Worm (Caenorhabditis elegans) whole organism, young adult: Measurements from ENCODE around the gene F41H10.5.

Source experiments
- B0019.2 ChIP-seq: fragments of 200-800 bp; sonication (Bioruptor generic); conservative IDR thresholded peaks from 2 replicates; pipeline ENCODE4 v1.3.6; 2022; ENCODE audit warnings: missing genetic modification reagents, missing genetic modification characterization, missing compliant biosample characterization
- B0035.1 ChIP-seq: sonication (generic microtip); optimal IDR thresholded peaks from 2 replicates; lab custom pipeline; 2016; ENCODE audit warnings: missing genetic modification characterization, mild to moderate bottlenecking, missing compliant biosample characterization, missing genotype, missing genetic modification reagents
- B0261.1 ChIP-seq: sonication (generic microtip); optimal IDR thresholded peaks from 2 replicates; lab custom pipeline; 2016; ENCODE audit warnings: mild to moderate bottlenecking, missing genetic modification characterization, moderate library complexity, missing compliant biosample characterization
- B0336.3 ChIP-seq: fragments of 200-800 bp; sonication (Bioruptor generic); IDR thresholded peaks from 2 replicates; pipeline ENCODE4 v1.3.6; 2022; ENCODE audit warnings: missing genetic modification characterization, missing compliant biosample characterization
- C17E4.6 ChIP-seq: fragments of 200-800 bp; sonication (Bioruptor generic); IDR thresholded peaks from 2 replicates; pipeline ENCODE4 v1.3.6; 2022; ENCODE audit warnings: missing genetic modification reagents, missing genetic modification characterization, missing compliant biosample characterization
- F33H1.4 ChIP-seq: fragments of 200-800 bp; sonication (Bioruptor generic); IDR thresholded peaks from 2 replicates; pipeline ENCODE4 v1.3.6; 2022; ENCODE audit warnings: missing genetic modification reagents, missing genetic modification characterization, missing compliant biosample characterization
- F39B2.1 ChIP-seq: fragments of 200-800 bp; sonication (Bioruptor generic); IDR thresholded peaks from 2 replicates; pipeline ENCODE4 v1.3.6; 2022; ENCODE audit warnings: missing genetic modification reagents, missing genetic modification characterization, missing compliant biosample characterization
- F49E8.2 ChIP-seq: sonication (generic microtip); optimal IDR thresholded peaks from 3 replicates; lab custom pipeline; 2017; ENCODE audit warnings: missing genetic modification characterization, mild to moderate bottlenecking, missing compliant biosample characterization, antibody characterized with exemption, moderate library complexity; ENCODE audit not compliant: insufficient read depth
- F57C9.4 ChIP-seq: sonication (generic microtip); optimal IDR thresholded peaks from 2 replicates; lab custom pipeline; 2017; ENCODE audit warnings: mild to moderate bottlenecking, missing genetic modification characterization, missing compliant biosample characterization
- Y53F4B.3 ChIP-seq: fragments of 200-800 bp; sonication (Bioruptor generic); IDR thresholded peaks from 2 replicates; pipeline ENCODE4 v1.3.6; 2022; ENCODE audit warnings: missing genetic modification reagents, missing genetic modification characterization, missing compliant biosample characterization
- Y56A3A.18 ChIP-seq: fragments of 200-800 bp; sonication (Bioruptor generic); IDR thresholded peaks from 2 replicates; pipeline ENCODE4 v1.3.6; 2022; ENCODE audit warnings: missing genetic modification reagents, missing genetic modification characterization, missing compliant biosample characterization
- Y67H2A.10 ChIP-seq: fragments of 200-800 bp; sonication (Bioruptor generic); conservative IDR thresholded peaks from 2 replicates; pipeline ENCODE4 v1.3.6; 2022; ENCODE audit warnings: missing genetic modification reagents, missing genetic modification characterization, missing compliant biosample characterization
- Y95B8A.8 ChIP-seq: fragments of 200-800 bp; sonication (Bioruptor generic); IDR thresholded peaks from 2 replicates; pipeline ENCODE4 v1.3.6; 2022; ENCODE audit warnings: missing genetic modification reagents, missing genetic modification characterization, missing compliant biosample characterization
- attf-3 ChIP-seq: fragments of 200-800 bp; sonication (Bioruptor generic); conservative IDR thresholded peaks from 2 replicates; pipeline ENCODE4 v1.3.6; 2022; ENCODE audit warnings: missing genetic modification reagents, missing genetic modification characterization, missing compliant biosample characterization
- attf-5 ChIP-seq: fragments of 200-800 bp; sonication (Bioruptor generic); optimal IDR thresholded peaks from 2 replicates; lab custom pipeline; 2018; ENCODE audit warnings: mild to moderate bottlenecking, missing genetic modification characterization, missing compliant biosample characterization
- bed-1 ChIP-seq: fragments of 200-800 bp; sonication (Bioruptor generic); IDR thresholded peaks from 2 replicates; pipeline ENCODE4 v1.3.6; 2022; ENCODE audit warnings: missing genetic modification reagents, missing genetic modification characterization, missing compliant biosample characterization
- cebp-2 ChIP-seq: fragments of 200-800 bp; sonication (Bioruptor generic); IDR thresholded peaks from 2 replicates; pipeline ENCODE4 v1.3.6; 2022; ENCODE audit warnings: missing genetic modification characterization, missing compliant biosample characterization
- ceh-100 ChIP-seq: fragments of 200-800 bp; sonication (Bioruptor generic); IDR thresholded peaks from 2 replicates; pipeline ENCODE4 v1.3.6; 2022; ENCODE audit warnings: missing genetic modification reagents, missing genetic modification characterization, missing compliant biosample characterization
- ceh-40 ChIP-seq: fragments of 200-800 bp; sonication (Bioruptor generic); IDR thresholded peaks from 2 replicates; pipeline ENCODE4 v1.3.6; 2022; ENCODE audit warnings: missing genetic modification characterization, missing compliant biosample characterization
- ceh-91 ChIP-seq: fragments of 200-800 bp; sonication (Bioruptor generic); IDR thresholded peaks from 2 replicates; pipeline ENCODE4 v1.3.6; 2022; ENCODE audit warnings: missing genetic modification reagents, missing genetic modification characterization, missing compliant biosample characterization
- chd-7 ChIP-seq: sonication (generic microtip); optimal IDR thresholded peaks from 2 replicates; lab custom pipeline; 2016; ENCODE audit warnings: mild to moderate bottlenecking, missing genetic modification characterization, moderate library complexity, missing compliant biosample characterization
- dox-1 ChIP-seq: fragments of 200-800 bp; sonication (Bioruptor generic); IDR thresholded peaks from 2 replicates; pipeline ENCODE4 v1.3.6; 2022; ENCODE audit warnings: missing genetic modification reagents, missing genetic modification characterization, missing compliant biosample characterization
- dpff-1 ChIP-seq: sonication (generic microtip); optimal IDR thresholded peaks from 2 replicates; lab custom pipeline; 2017; ENCODE audit warnings: mild to moderate bottlenecking, missing genetic modification characterization, missing compliant biosample characterization
- efl-1 ChIP-seq: fragments of 150-350 bp; optimal IDR thresholded peaks from 2 replicates; lab custom pipeline; 2014; ENCODE audit warnings: missing biosample characterization, missing genetic modification reagents, missing genetic modification characterization
- egl-18 ChIP-seq: fragments of 200-800 bp; sonication (Bioruptor generic); IDR thresholded peaks from 2 replicates; pipeline ENCODE4 v1.3.6; 2022; ENCODE audit warnings: missing genetic modification reagents, missing genetic modification characterization, missing compliant biosample characterization
- ekl-4 ChIP-seq: fragments of 200-800 bp; sonication (Bioruptor generic); IDR thresholded peaks from 2 replicates; pipeline ENCODE4 v1.3.6; 2022; ENCODE audit warnings: missing genetic modification reagents, missing genetic modification characterization, missing compliant biosample characterization
- him-1 ChIP-seq: sonication (generic microtip); optimal IDR thresholded peaks from 2 replicates; lab custom pipeline; 2016; ENCODE audit warnings: missing genotype, missing genetic modification reagents, missing genetic modification characterization, missing compliant biosample characterization
- hlh-12 ChIP-seq: sonication (generic microtip); optimal IDR thresholded peaks from 2 replicates; lab custom pipeline; 2016; ENCODE audit warnings: missing genetic modification characterization, missing compliant biosample characterization
- hrde-1 ChIP-seq: sonication (generic microtip); optimal IDR thresholded peaks from 2 replicates; lab custom pipeline; 2016; ENCODE audit warnings: missing genetic modification characterization, mild to moderate bottlenecking, missing compliant biosample characterization, moderate library complexity, missing genotype, missing genetic modification reagents, borderline replicate concordance
- lin-26 ChIP-seq: fragments of 200-800 bp; sonication (Bioruptor generic); IDR thresholded peaks from 2 replicates; pipeline ENCODE4 v1.3.6; 2022; ENCODE audit warnings: missing genetic modification reagents, missing genetic modification characterization, missing compliant biosample characterization
- lir-1 ChIP-seq: fragments of 200-800 bp; sonication (Bioruptor generic); conservative IDR thresholded peaks from 2 replicates; pipeline ENCODE4 v1.3.6; 2022; ENCODE audit warnings: missing genetic modification reagents, missing genetic modification characterization, missing compliant biosample characterization
- madf-10 ChIP-seq: sonication (generic microtip); optimal IDR thresholded peaks from 2 replicates; lab custom pipeline; 2016; ENCODE audit warnings: mild to moderate bottlenecking, missing genetic modification characterization, missing compliant biosample characterization
- madf-3 ChIP-seq: fragments of 200-800 bp; sonication (Bioruptor generic); IDR thresholded peaks from 2 replicates; pipeline ENCODE4 v1.3.6; 2022; ENCODE audit warnings: missing genetic modification reagents, missing genetic modification characterization, missing compliant biosample characterization
- madf-6 ChIP-seq: fragments of 200-800 bp; sonication (Bioruptor generic); IDR thresholded peaks from 2 replicates; pipeline ENCODE4 v1.3.6; 2022; ENCODE audit warnings: missing genetic modification reagents, missing genetic modification characterization, missing compliant biosample characterization
- madf-8 ChIP-seq: fragments of 200-800 bp; sonication (Bioruptor generic); conservative IDR thresholded peaks from 2 replicates; pipeline ENCODE4 v1.3.6; 2022; ENCODE audit warnings: missing genetic modification reagents, missing genetic modification characterization, missing compliant biosample characterization
- mxl-1 ChIP-seq: sonication (generic microtip); optimal IDR thresholded peaks from 2 replicates; lab custom pipeline; 2016; ENCODE audit warnings: missing genetic modification characterization, missing compliant biosample characterization
- nfya-2 ChIP-seq: fragments of 200-800 bp; sonication (Bioruptor generic); IDR thresholded peaks from 2 replicates; pipeline ENCODE4 v1.3.6; 2022; ENCODE audit warnings: missing genetic modification reagents, missing genetic modification characterization, missing compliant biosample characterization
- nhr-179 ChIP-seq: sonication (generic microtip); optimal IDR thresholded peaks from 2 replicates; lab custom pipeline; 2016; ENCODE audit warnings: mild to moderate bottlenecking, missing genetic modification characterization, missing compliant biosample characterization
- nhr-90 ChIP-seq: sonication (generic microtip); optimal IDR thresholded peaks from 2 replicates; lab custom pipeline; 2016; ENCODE audit warnings: missing genotype, mild to moderate bottlenecking, missing genetic modification characterization, missing compliant biosample characterization
- pha-4 ChIP-seq: fragments of 150-350 bp; sonication (generic microtip); optimal IDR thresholded peaks from 2 replicates; lab custom pipeline; 2014; ENCODE audit warnings: missing biosample characterization, missing genetic modification reagents, missing genetic modification characterization
- rec-8 ChIP-seq, 2 experiments: sonication (generic microtip); optimal IDR thresholded peaks; 2 replicates each; lab custom pipeline; 2016; ENCODE audit warnings: mild to moderate bottlenecking in 2 of 2, missing genetic modification characterization in 2 of 2, missing genetic modification reagents in 2 of 2, missing genotype in 2 of 2, missing biosample characterization in 1 of 2, missing compliant biosample characterization in 1 of 2, moderate library complexity in 1 of 2
- rpc-1 ChIP-seq, 2 experiments: fragments of 150-350 bp in 1 of 2; sonication (generic microtip) in 1 of 2; optimal IDR thresholded peaks; 2 replicates each; lab custom pipeline; 2014 to 2018; ENCODE audit warnings: missing biosample characterization in 1 of 2, missing genetic modification characterization in 1 of 2, missing genetic modification reagents in 1 of 2, missing genotype in 1 of 2
- sea-2 ChIP-seq: fragments of 200-800 bp; sonication (Bioruptor generic); IDR thresholded peaks from 2 replicates; pipeline ENCODE4 v1.3.6; 2022; ENCODE audit warnings: missing genetic modification characterization, missing compliant biosample characterization
- snpc-3.4 ChIP-seq: sonication (generic microtip); optimal IDR thresholded peaks from 2 replicates; lab custom pipeline; 2017; ENCODE audit warnings: missing genetic modification characterization, mild to moderate bottlenecking, missing compliant biosample characterization, antibody characterized with exemption, moderate library complexity, missing genotype, missing genetic modification reagents
- unc-130 ChIP-seq: sonication (generic microtip); optimal IDR thresholded peaks from 2 replicates; lab custom pipeline; 2016; ENCODE audit warnings: missing genetic modification reagents, missing genetic modification characterization, missing compliant biosample characterization
- unc-62 ChIP-seq: fragments of 150-350 bp; optimal IDR thresholded peaks from 2 replicates; lab custom pipeline; 2014; ENCODE audit warnings: missing biosample characterization, missing genetic modification reagents, missing genetic modification characterization
- ztf-18 ChIP-seq: sonication (generic microtip); optimal IDR thresholded peaks from 2 replicates; lab custom pipeline; 2016; ENCODE audit warnings: missing genotype, mild to moderate bottlenecking, missing genetic modification characterization, missing compliant biosample characterization
- ztf-25 ChIP-seq: fragments of 200-800 bp; sonication (Bioruptor generic); IDR thresholded peaks from 2 replicates; pipeline ENCODE4 v1.3.6; 2022; ENCODE audit warnings: missing genetic modification reagents, missing genetic modification characterization, missing compliant biosample characterization
- ztf-26 ChIP-seq: sonication (generic microtip); optimal IDR thresholded peaks from 2 replicates; lab custom pipeline; 2017; ENCODE audit warnings: missing genetic modification characterization, missing compliant biosample characterization
- ztf-28 ChIP-seq: fragments of 200-800 bp; sonication (Bioruptor generic); IDR thresholded peaks from 2 replicates; pipeline ENCODE4 v1.3.6; 2022; ENCODE audit warnings: missing genetic modification reagents, missing genetic modification characterization, missing compliant biosample characterization

Gene F41H10.5

DNA sequence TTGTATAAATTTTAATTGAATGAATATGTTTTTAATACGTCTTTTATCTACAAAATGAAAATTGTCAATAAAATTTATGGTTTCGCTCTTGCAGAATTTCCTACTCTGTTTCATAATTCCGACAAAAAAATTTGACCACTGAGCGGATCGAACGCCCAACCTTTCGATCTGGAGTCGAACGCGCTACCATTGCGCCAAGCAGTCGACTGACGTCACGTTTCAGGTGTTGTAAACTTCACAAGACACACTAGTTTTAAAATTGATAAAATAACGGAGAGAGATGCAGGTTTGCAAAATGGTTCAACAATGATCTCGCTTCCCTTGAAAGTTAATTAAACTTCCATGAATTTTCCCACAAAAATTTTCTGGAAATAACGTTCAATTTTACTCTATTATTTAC is 16.5 kb upstream of the F41H10.5 start (continued):
- TF ChIP-seq madf-6 (no peak), F39B2.1 (GFP tag; lab: Robert Waterston, UW) (no peak), cebp-2 (GFP tag; lab: Robert Waterston, UW) (no peak), dox-1 (no peak), chd-7 (tag; lab: Kevin White, UChicago) (no peak), ztf-18 (tag; lab: Kevin White, UChicago) (peak; percentile 30), sea-2 (no peak), snpc-3.4 (no peak), ceh-91 (no peak), unc-62 (GFP tag; lab: Kevin White, UChicago) (no peak), egl-18 (no peak), F33H1.4 (GFP tag; lab: Robert Waterston, UW) (no peak), Y56A3A.18 (GFP tag; lab: Robert Waterston, UW) (no peak), F49E8.2 (tag; lab: Kevin White, UChicago) (no peak), pha-4 (tag; lab: Kevin White, UChicago) (no peak), unc-130 (GFP tag; lab: Kevin White, UChicago) (no peak), ztf-25 (GFP tag; lab: Robert Waterston, UW) (no peak), mxl-1 (tag; lab: Kevin White, UChicago) (no peak), lin-26 (GFP tag; lab: Robert Waterston, UW) (no peak), Y53F4B.3 (GFP tag; lab: Robert Waterston, UW) (no peak), hlh-12 (tag; lab: Kevin White, UChicago) (no peak), ekl-4 (no peak), ceh-100 (no peak), rec-8 (tag; optimal IDR thresholded peaks at IDR 0.05; lab: Kevin White, UChicago) (no peak), madf-10 (tag; lab: Kevin White, UChicago) (no peak), B0261.1 (tag; lab: Kevin White, UChicago) (peak; percentile 68), nfya-2 (GFP tag; lab: Robert Waterston, UW) (no peak), C17E4.6 (GFP tag; lab: Robert Waterston, UW) (no peak), nhr-90 (tag; lab: Kevin White, UChicago) (peak; percentile 4), ztf-26 (tag; lab: Kevin White, UChicago) (no peak), B0019.2 (GFP tag; lab: Robert Waterston, UW) (no peak), nhr-179 (no peak), B0336.3 (GFP tag; lab: Robert Waterston, UW) (no peak), ztf-28 (GFP tag; lab: Robert Waterston, UW) (no peak), Y67H2A.10 (GFP tag; lab: Robert Waterston, UW) (no peak), bed-1 (GFP tag; lab: Robert Waterston, UW) (no peak), madf-8 (GFP tag; lab: Robert Waterston, UW) (no peak), F57C9.4 (no peak), B0035.1 (tag; lab: Kevin White, UChicago) (no peak), ceh-40 (GFP tag; lab: Robert Waterston, UW) (no peak), rpc-1 (optimal IDR thresholded peaks at IDR 0.05; lab: Kevin White, UChicago) (peak; percentile 55), rpc-1 (tag; optimal IDR thresholded peaks at IDR 0.05; lab: Kevin White, UChicago) (peak; percentile 79), him-1 (tag; lab: Kevin White, UChicago) (peak; percentile 42), Y95B8A.8 (GFP tag; lab: Robert Waterston, UW) (0 out of 2 replicates have a peak, but pooled peaks have one; percentile 24), attf-3 (GFP tag; lab: Robert Waterston, UW) (no peak), efl-1 (no peak), attf-5 (GFP tag; lab: Kevin White, UChicago) (no peak), dpff-1 (tag; lab: Kevin White, UChicago) (no peak), madf-3 (GFP tag; lab: Robert Waterston, UW) (no peak), hrde-1 (tag; lab: Kevin White, UChicago) (no peak), lir-1 (GFP tag; lab: Robert Waterston, UW) (no peak)
